Fruit fly (Drosophila melanogaster) whole organism, embryonic: ENCODE results near the gene AANATL7.

ENCODE experiments used
- CG10147 ChIP-seq: fragments of 200-800 bp; sonication (Bioruptor generic); optimal IDR thresholded peaks from 2 replicates; lab custom pipeline; 2019; ENCODE audit warnings: missing biosample characterization, mild to moderate bottlenecking, missing genetic modification characterization, moderate library complexity
- CG11504 ChIP-seq: fragments of 200-800 bp; sonication (Bioruptor generic); optimal IDR thresholded peaks from 3 replicates; lab custom pipeline; 2019; ENCODE audit warnings: missing biosample characterization, mild to moderate bottlenecking, missing genetic modification characterization, moderate library complexity
- CG13123 ChIP-seq: fragments of 200-800 bp; sonication (Bioruptor generic); optimal IDR thresholded peaks from 2 replicates; lab custom pipeline; 2016; ENCODE audit warnings: missing biosample characterization, missing genetic modification characterization
- CG15696 ChIP-seq: fragments of 200-800 bp; sonication (Bioruptor generic); optimal IDR thresholded peaks from 2 replicates; lab custom pipeline; 2019; ENCODE audit warnings: missing biosample characterization, mild to moderate bottlenecking, missing genetic modification characterization, moderate library complexity
- CG1602 ChIP-seq: fragments of 200-800 bp; sonication (Bioruptor generic); optimal IDR thresholded peaks from 3 replicates; lab custom pipeline; 2016; ENCODE audit warnings: missing biosample characterization, missing genetic modification characterization
- CG17361 ChIP-seq: fragments of 200-800 bp; sonication (Bioruptor generic); IDR thresholded peaks from 3 replicates; pipeline ENCODE4 v1.3.6; 2022; ENCODE audit warnings: missing biosample characterization, missing genetic modification characterization
- CG18764 ChIP-seq: fragments of 200-800 bp; sonication (Bioruptor generic); optimal IDR thresholded peaks from 3 replicates; lab custom pipeline; 2016; ENCODE audit warnings: missing biosample characterization, missing genetic modification characterization
- CG2678 ChIP-seq: fragments of 200-800 bp; sonication (Bioruptor generic); optimal IDR thresholded peaks from 3 replicates; lab custom pipeline; 2019; ENCODE audit warnings: missing biosample characterization, mild to moderate bottlenecking, missing genetic modification characterization, moderate library complexity
- CG3163 ChIP-seq: fragments of 200-800 bp; sonication (Bioruptor generic); optimal IDR thresholded peaks from 3 replicates; lab custom pipeline; 2016; ENCODE audit warnings: missing biosample characterization, missing genetic modification characterization
- CG6683 ChIP-seq: fragments of 200-800 bp; sonication (Bioruptor generic); optimal IDR thresholded peaks from 2 replicates; lab custom pipeline; 2017; ENCODE audit warnings: missing biosample characterization, mild to moderate bottlenecking, missing genetic modification characterization, missing genetic modification reagents
- CG9215 ChIP-seq: fragments of 200-800 bp; sonication (Bioruptor generic); IDR thresholded peaks from 2 replicates; pipeline ENCODE4 v1.3.6; 2022; ENCODE audit warnings: missing biosample characterization, missing genetic modification characterization
- CG9932 ChIP-seq: fragments of 200-800 bp; sonication (Bioruptor generic); IDR thresholded peaks from 2 replicates; pipeline ENCODE4 v1.3.6; 2022; ENCODE audit warnings: missing biosample characterization, missing genetic modification characterization
- Camta ChIP-seq: fragments of 200-800 bp; sonication (Bioruptor generic); optimal IDR thresholded peaks from 2 replicates; lab custom pipeline; 2016; ENCODE audit warnings: missing biosample characterization, missing genetic modification characterization
- Elba2 ChIP-seq: fragments of 200-800 bp; sonication (Bioruptor generic); optimal IDR thresholded peaks from 3 replicates; lab custom pipeline; 2016; ENCODE audit warnings: missing biosample characterization, missing genetic modification characterization
- Hand ChIP-seq: fragments of 200-800 bp; sonication (Bioruptor generic); optimal IDR thresholded peaks from 2 replicates; lab custom pipeline; 2017; ENCODE audit warnings: mild to moderate bottlenecking, missing biosample characterization, missing genetic modification reagents, missing genetic modification characterization
- Hmr ChIP-seq: fragments of 200-800 bp; sonication (Bioruptor generic); optimal IDR thresholded peaks from 3 replicates; lab custom pipeline; 2017; ENCODE audit warnings: mild to moderate bottlenecking, missing biosample characterization, missing genetic modification reagents, missing genetic modification characterization
- Hr39 ChIP-seq: fragments of >200 bp; optimal IDR thresholded peaks from 2 replicates; lab custom pipeline; 2017
- Nf-YA ChIP-seq: fragments of 200-800 bp; sonication (Bioruptor generic); IDR thresholded peaks from 2 replicates; pipeline ENCODE4 v1.3.6; 2022; ENCODE audit warnings: missing biosample characterization, missing genetic modification characterization
- NfI ChIP-seq: fragments of 200-800 bp; sonication (Bioruptor generic); optimal IDR thresholded peaks from 3 replicates; lab custom pipeline; 2018; ENCODE audit warnings: missing biosample characterization, mild to moderate bottlenecking, missing genetic modification characterization, moderate library complexity
- PHDP ChIP-seq: fragments of 200-800 bp; sonication (Bioruptor generic); optimal IDR thresholded peaks from 3 replicates; lab custom pipeline; 2018; ENCODE audit warnings: missing biosample characterization, mild to moderate bottlenecking, missing genetic modification characterization, moderate library complexity
- Rfx ChIP-seq: fragments of 200-800 bp; sonication (Bioruptor generic); IDR thresholded peaks from 2 replicates; pipeline ENCODE4 v1.3.6; 2022; ENCODE audit warnings: missing biosample characterization, missing genetic modification characterization
- Sin3A ChIP-seq: fragments of >200 bp; optimal IDR thresholded peaks from 2 replicates; lab custom pipeline; 2018
- Xbp1 ChIP-seq: fragments of 200-800 bp; sonication (Bioruptor generic); optimal IDR thresholded peaks from 3 replicates; lab custom pipeline; 2016; ENCODE audit warnings: missing biosample characterization, mild to moderate bottlenecking, missing genetic modification characterization
- ara ChIP-seq: fragments of 200-800 bp; sonication (Bioruptor generic); IDR thresholded peaks from 2 replicates; pipeline ENCODE4 v1.3.6; 2022; ENCODE audit warnings: missing biosample characterization, missing genetic modification characterization
- az2 ChIP-seq: fragments of 200-800 bp; sonication (Bioruptor generic); optimal IDR thresholded peaks from 3 replicates; lab custom pipeline; 2016; ENCODE audit warnings: missing biosample characterization, missing genetic modification characterization
- bab2 ChIP-seq: fragments of 200-800 bp; sonication (Bioruptor generic); optimal IDR thresholded peaks from 2 replicates; lab custom pipeline; 2016; ENCODE audit warnings: missing biosample characterization, missing genetic modification characterization
- bsh ChIP-seq, 2 experiments: fragments of 200-800 bp; sonication (Bioruptor generic); optimal IDR thresholded peaks; 2 replicates each; lab custom pipeline; 2017 to 2018; ENCODE audit warnings: mild to moderate bottlenecking in 2 of 2, missing biosample characterization in 2 of 2, missing genetic modification characterization in 2 of 2, moderate library complexity in 1 of 2
- cas ChIP-seq: fragments of 200-800 bp; sonication (Bioruptor generic); IDR thresholded peaks from 2 replicates; pipeline ENCODE4 v1.3.6; 2022; ENCODE audit warnings: missing biosample characterization, missing genetic modification characterization
- crol ChIP-seq: fragments of 200-800 bp; sonication (Bioruptor generic); IDR thresholded peaks from 2 replicates; pipeline ENCODE4 v1.3.6; 2022; ENCODE audit warnings: missing biosample characterization, missing genetic modification characterization
- dan ChIP-seq: fragments of 200-800 bp; sonication (Bioruptor generic); IDR thresholded peaks from 2 replicates; pipeline ENCODE4 v1.3.6; 2022; ENCODE audit warnings: missing biosample characterization, missing genetic modification characterization
- dmrt99B ChIP-seq: fragments of 200-800 bp; sonication (Bioruptor generic); optimal IDR thresholded peaks from 2 replicates; lab custom pipeline; 2018; ENCODE audit warnings: missing biosample characterization, mild to moderate bottlenecking, missing genetic modification characterization, moderate library complexity
- ems ChIP-seq: fragments of 200-800 bp; sonication (Bioruptor generic); optimal IDR thresholded peaks from 3 replicates; lab custom pipeline; 2016; ENCODE audit warnings: missing biosample characterization, missing genetic modification characterization
- eve ChIP-seq, 2 experiments: fragments of >200 bp; optimal IDR thresholded peaks; 2 replicates each; lab custom pipeline; 2017; ENCODE audit warnings: missing biosample characterization in 2 of 2, missing genetic modification characterization in 2 of 2
- ewg ChIP-seq: fragments of 200-800 bp; sonication (Bioruptor generic); optimal IDR thresholded peaks from 3 replicates; lab custom pipeline; 2017; ENCODE audit warnings: mild to moderate bottlenecking, missing biosample characterization, missing genetic modification reagents, missing genetic modification characterization
- eyg ChIP-seq: fragments of 200-800 bp; sonication (Bioruptor generic); optimal IDR thresholded peaks from 3 replicates; lab custom pipeline; 2016; ENCODE audit warnings: missing biosample characterization, missing genetic modification characterization
- fd3F ChIP-seq: fragments of 200-800 bp; sonication (Bioruptor generic); optimal IDR thresholded peaks from 2 replicates; lab custom pipeline; 2018; ENCODE audit warnings: missing biosample characterization, mild to moderate bottlenecking, missing genetic modification characterization, moderate library complexity
- gcm2 ChIP-seq: fragments of 200-800 bp; sonication (Bioruptor generic); optimal IDR thresholded peaks from 2 replicates; lab custom pipeline; 2016; ENCODE audit warnings: missing biosample characterization, missing genetic modification characterization
- gro ChIP-seq: fragments of 200-800 bp; sonication (Bioruptor generic); optimal IDR thresholded peaks from 2 replicates; lab custom pipeline; 2016; ENCODE audit warnings: missing biosample characterization, missing genetic modification characterization
- ind ChIP-seq: fragments of 200-800 bp; sonication (Bioruptor generic); optimal IDR thresholded peaks from 3 replicates; lab custom pipeline; 2016; ENCODE audit warnings: missing biosample characterization, missing genetic modification characterization
- lov ChIP-seq, 2 experiments: fragments of 200-800 bp in 1 of 2; fragments of >200 bp in 1 of 2; sonication (Bioruptor generic) in 1 of 2; IDR thresholded peaks in 1 of 2; optimal IDR thresholded peaks in 1 of 2; 2 replicates in 1 of 2; 3 replicates in 1 of 2; pipeline versions ENCODE4 v1.3.6 to Lab custom; 2017 to 2022; ENCODE audit warnings: missing biosample characterization in 1 of 2, missing genetic modification characterization in 1 of 2
- maf-S ChIP-seq: fragments of 200-800 bp; sonication (Bioruptor generic); optimal IDR thresholded peaks from 2 replicates; lab custom pipeline; 2016; ENCODE audit warnings: missing biosample characterization, missing genetic modification characterization
- nau ChIP-seq: fragments of 200-800 bp; sonication (Bioruptor generic); optimal IDR thresholded peaks from 3 replicates; lab custom pipeline; 2017; ENCODE audit warnings: missing biosample characterization, mild to moderate bottlenecking, missing genetic modification characterization, missing genetic modification reagents
- nom ChIP-seq: fragments of 200-800 bp; sonication (Bioruptor generic); optimal IDR thresholded peaks from 2 replicates; lab custom pipeline; 2017; ENCODE audit warnings: missing biosample characterization, missing genetic modification characterization, mild to moderate bottlenecking, moderate library complexity, missing genetic modification reagents
- pho ChIP-seq: fragments of 200-800 bp; sonication (Bioruptor generic); optimal IDR thresholded peaks from 2 replicates; lab custom pipeline; 2016; ENCODE audit warnings: missing biosample characterization, missing genetic modification characterization
- ro ChIP-seq: fragments of 200-800 bp; sonication (Bioruptor generic); IDR thresholded peaks from 2 replicates; pipeline ENCODE4 v1.3.6; 2022; ENCODE audit warnings: missing biosample characterization, missing genetic modification characterization
- seq ChIP-seq: fragments of 200-800 bp; sonication (Bioruptor generic); IDR thresholded peaks from 2 replicates; pipeline ENCODE4 v1.3.6; 2022; ENCODE audit warnings: missing biosample characterization, missing genetic modification characterization
- sima ChIP-seq: fragments of 200-800 bp; sonication (Bioruptor generic); optimal IDR thresholded peaks from 2 replicates; lab custom pipeline; 2016; ENCODE audit warnings: missing biosample characterization, missing genetic modification characterization
- slbo ChIP-seq: fragments of 200-800 bp; sonication (Bioruptor generic); IDR thresholded peaks from 2 replicates; pipeline ENCODE4 v1.3.6; 2022; ENCODE audit warnings: missing biosample characterization, missing genetic modification characterization
- slp2 ChIP-seq: fragments of 200-800 bp; sonication (Bioruptor generic); optimal IDR thresholded peaks from 2 replicates; lab custom pipeline; 2016; ENCODE audit warnings: missing biosample characterization, missing genetic modification characterization
- sob ChIP-seq: fragments of 200-800 bp; sonication (Bioruptor generic); IDR thresholded peaks from 2 replicates; pipeline ENCODE4 v1.3.6; 2022; ENCODE audit warnings: missing biosample characterization, missing genetic modification characterization
- vfl ChIP-seq: fragments of 200-800 bp; sonication (Bioruptor generic); optimal IDR thresholded peaks from 2 replicates; lab custom pipeline; 2016; ENCODE audit warnings: missing biosample characterization, missing genetic modification characterization
- zfh2 ChIP-seq: fragments of 200-800 bp; sonication (Bioruptor generic); optimal IDR thresholded peaks from 2 replicates; lab custom pipeline; 2016; ENCODE audit warnings: missing biosample characterization, missing genetic modification characterization

AANATL7 gene

dm6 chrX:2536136-2536535 is 44.6 kb upstream of the AANATL7 start (continued):
- TF ChIP-seq CG11504 (tag; lab: Kevin White, UChicago), result peak; percentile 41
- peak; percentile 12 for TF ChIP-seq maf-S (GFP tag; lab: Kevin White, UChicago)
- TF ChIP-seq PHDP (tag; lab: Kevin White, UChicago), result peak; percentile 1
- TF ChIP-seq vfl (GFP tag; lab: Kevin White, UChicago), result no peak
- TF ChIP-seq CG3163 (GFP tag; lab: Kevin White, UChicago), result no peak
- no peak for TF ChIP-seq eve (GFP tag; optimal IDR thresholded peaks at IDR 0.05; lab: Kevin White, UChicago)
- peak; percentile 58 for TF ChIP-seq Rfx (GFP tag; lab: Robert Waterston, UW)
- TF ChIP-seq ind (GFP tag; lab: Kevin White, UChicago), result no peak
- TF ChIP-seq CG2678 (tag; lab: Kevin White, UChicago), result peak; percentile 8
- TF ChIP-seq az2 (GFP tag; lab: Kevin White, UChicago), result peak; percentile 46
- peak; percentile 3 for TF ChIP-seq CG15696
- no peak for TF ChIP-seq Nf-YA (GFP tag; lab: Robert Waterston, UW)
- TF ChIP-seq nau (GFP tag; lab: Kevin White, UChicago), result no peak
- TF ChIP-seq ems (GFP tag; lab: Kevin White, UChicago), result peak; percentile 30
- 0 out of 2 replicates have a peak, but pooled peaks have one; percentile 34 for TF ChIP-seq sob (GFP tag; lab: Robert Waterston, UW)
- TF ChIP-seq ewg (GFP tag; lab: Kevin White, UChicago), result peak; percentile 18
- TF ChIP-seq Xbp1, result peak; percentile 59
- TF ChIP-seq lov (optimal IDR thresholded peaks at IDR 0.05; lab: Kevin White, UChicago), result no peak
- no peak for TF ChIP-seq lov (GFP tag; IDR thresholded peaks at IDR 0.05; lab: Robert Waterston, UW)
- TF ChIP-seq bsh (GFP tag; optimal IDR thresholded peaks at IDR 0.05; lab: Kevin White, UChicago), result peak; percentile 52 to 63
- TF ChIP-seq CG1602 (GFP tag; lab: Kevin White, UChicago), result peak; percentile 36
- TF ChIP-seq cas (GFP tag; lab: Robert Waterston, UW), result no peak
- no peak for TF ChIP-seq CG10147 (GFP tag; lab: Kevin White, UChicago)
- TF ChIP-seq seq (GFP tag; lab: Robert Waterston, UW), result no peak
- no peak for TF ChIP-seq Sin3A (lab: Kevin White, UChicago)
- peak; percentile 22 for TF ChIP-seq nom (GFP tag; lab: Kevin White, UChicago)
- no peak for TF ChIP-seq CG13123
- TF ChIP-seq fd3F, result no peak
- peak; percentile 45 for TF ChIP-seq slp2 (GFP tag; lab: Kevin White, UChicago)
- TF ChIP-seq pho (GFP tag; lab: Kevin White, UChicago), result no peak
- TF ChIP-seq Camta, result no peak
- TF ChIP-seq Hand, result no peak
- no peak for TF ChIP-seq eyg
- TF ChIP-seq zfh2 (GFP tag; lab: Kevin White, UChicago), result no peak
- TF ChIP-seq ara (GFP tag; lab: Robert Waterston, UW), result 0 out of 2 replicates have a peak, but pooled peaks have one; percentile 8
- no peak for TF ChIP-seq crol (GFP tag; lab: Robert Waterston, UW)
- no peak for TF ChIP-seq gro (GFP tag; lab: Kevin White, UChicago)
- peak; percentile 18 for TF ChIP-seq NfI (GFP tag; lab: Kevin White, UChicago)
- peak; percentile 60 for TF ChIP-seq dmrt99B (tag; lab: Kevin White, UChicago)
- no peak for TF ChIP-seq Hr39 (lab: Kevin White, UChicago)
- TF ChIP-seq gcm2 (GFP tag; lab: Kevin White, UChicago), result no peak
- TF ChIP-seq sima (GFP tag; lab: Kevin White, UChicago), result no peak
- no peak for TF ChIP-seq ro (GFP tag; lab: Robert Waterston, UW)
- no peak for TF ChIP-seq bab2 (GFP tag; lab: Kevin White, UChicago)
- TF ChIP-seq CG18764 (GFP tag; lab: Kevin White, UChicago), result no peak
- no peak for TF ChIP-seq CG9215 (GFP tag; lab: Robert Waterston, UW)
- no peak for TF ChIP-seq CG6683 (GFP tag; lab: Kevin White, UChicago)
- peak; percentile 3 for TF ChIP-seq Hmr
- TF ChIP-seq slbo (GFP tag; lab: Robert Waterston, UW), result peak; percentile 64
- no peak for TF ChIP-seq dan (GFP tag; lab: Robert Waterston, UW)
- TF ChIP-seq Elba2 (GFP tag; lab: Kevin White, UChicago), result no peak
- peak; percentile 43; the same call in 2 of the 3 replicates for TF ChIP-seq CG17361 (GFP tag; lab: Robert Waterston, UW)
- TF ChIP-seq CG9932 (GFP tag; lab: Robert Waterston, UW), result no peak
